Worm (Caenorhabditis elegans): ENCODE measurements around the gene srz-101.

- TF ChIP-seq nhr-28 (tag; optimal IDR thresholded peaks at IDR 0.05) (no peak), nhr-12 (tag; optimal IDR thresholded peaks at IDR 0.05) (no peak), ces-1 (GFP tag; optimal IDR thresholded peaks at IDR 0.05) (no peak), snpc-4 (tag; optimal IDR thresholded peaks at IDR 0.05) (no peak), elt-3 (tag; optimal IDR thresholded peaks at IDR 0.05) (no peak)
Observed at ce11 chrV:16675553-16675952, 19.1 kb upstream of the srz-101 start, which contains the start of gene srz-1.
